Worm (Caenorhabditis elegans) whole organism, L3 larva: ENCODE data around the gene wdr-48.

Source experiments
- R02D3.7 ChIP-seq: fragments of 150-350 bp; optimal IDR thresholded peaks from 2 replicates; lab custom pipeline; 2014; ENCODE audit warnings: missing biosample characterization, missing genetic modification characterization
- ZK546.5 ChIP-seq: sonication (generic microtip); optimal IDR thresholded peaks from 2 replicates; lab custom pipeline; 2017; ENCODE audit warnings: missing biosample characterization, missing genetic modification characterization
- aly-2 ChIP-seq: fragments of 150-350 bp; optimal IDR thresholded peaks from 2 replicates; lab custom pipeline; 2014; ENCODE audit warnings: missing biosample characterization, missing genetic modification characterization
- ama-1 ChIP-seq: fragments of 150-350 bp; optimal IDR thresholded peaks from 2 replicates; lab custom pipeline; 2018
- ceh-16 ChIP-seq: sonication (generic microtip); optimal IDR thresholded peaks from 2 replicates; lab custom pipeline; 2017; ENCODE audit warnings: missing biosample characterization, missing genetic modification characterization
- ceh-28 ChIP-seq: fragments of 150-350 bp; optimal IDR thresholded peaks from 2 replicates; lab custom pipeline; 2014; ENCODE audit warnings: missing biosample characterization, missing genetic modification reagents, missing genetic modification characterization
- ceh-82 ChIP-seq: fragments of 150-350 bp; optimal IDR thresholded peaks from 2 replicates; lab custom pipeline; 2014; ENCODE audit warnings: missing biosample characterization, missing genetic modification characterization
- ceh-9 ChIP-seq: sonication (generic microtip); optimal IDR thresholded peaks from 2 replicates; lab custom pipeline; 2018; ENCODE audit warnings: missing biosample characterization, missing genetic modification characterization
- daf-12 ChIP-seq: fragments of 150-350 bp; optimal IDR thresholded peaks from 2 replicates; lab custom pipeline; 2014; ENCODE audit warnings: missing biosample characterization, missing genetic modification reagents, missing genetic modification characterization
- egl-27 ChIP-seq: sonication (generic microtip); optimal IDR thresholded peaks from 4 replicates; lab custom pipeline; 2017; ENCODE audit warnings: missing biosample characterization, missing genetic modification reagents, missing genetic modification characterization
- egl-5 ChIP-seq: fragments of 150-350 bp; optimal IDR thresholded peaks from 2 replicates; lab custom pipeline; 2017; ENCODE audit warnings: missing biosample characterization, missing genetic modification reagents, missing genetic modification characterization, inconsistent platforms
- elt-2 ChIP-seq: sonication (generic microtip); optimal IDR thresholded peaks from 2 replicates; lab custom pipeline; 2016; ENCODE audit warnings: missing genetic modification reagents, mild to moderate bottlenecking, missing genetic modification characterization, missing compliant biosample characterization
- elt-3 ChIP-seq, 3 experiments: fragments of 150-350 bp in 1 of 3; sonication (generic microtip) in 2 of 3; optimal IDR thresholded peaks; 2 replicates in 2 of 3; 4 replicates in 1 of 3; lab custom pipeline; 2014 to 2017; ENCODE audit warnings: missing biosample characterization in 3 of 3, missing genetic modification characterization in 3 of 3
- eor-1 ChIP-seq, 2 experiments: fragments of 150-350 bp; optimal IDR thresholded peaks; 2 replicates each; lab custom pipeline; 2014 to 2018; ENCODE audit warnings: missing biosample characterization in 2 of 2, missing genetic modification characterization in 2 of 2
- fkh-10 ChIP-seq: sonication (generic microtip); optimal IDR thresholded peaks from 2 replicates; lab custom pipeline; 2017; ENCODE audit warnings: missing biosample characterization, missing genetic modification reagents, missing genetic modification characterization
- fkh-2 ChIP-seq: fragments of 150-350 bp; optimal IDR thresholded peaks from 2 replicates; lab custom pipeline; 2014; ENCODE audit warnings: missing biosample characterization, missing genetic modification reagents, missing genetic modification characterization
- fos-1 ChIP-seq: fragments of 150-350 bp; optimal IDR thresholded peaks from 2 replicates; lab custom pipeline; 2014; ENCODE audit warnings: missing biosample characterization, missing genetic modification characterization
- jun-1 ChIP-seq: fragments of 150-350 bp; optimal IDR thresholded peaks from 2 replicates; lab custom pipeline; 2014; ENCODE audit warnings: missing biosample characterization, missing genetic modification reagents, missing genetic modification characterization
- lin-15B ChIP-seq: fragments of 150-350 bp; optimal IDR thresholded peaks from 2 replicates; lab custom pipeline; 2014; ENCODE audit warnings: missing biosample characterization, missing genetic modification characterization
- lin-39 ChIP-seq: fragments of 150-350 bp; optimal IDR thresholded peaks from 2 replicates; lab custom pipeline; 2018; ENCODE audit warnings: missing biosample characterization, missing genetic modification reagents, missing genetic modification characterization
- lsy-12 ChIP-seq: sonication (generic microtip); optimal IDR thresholded peaks from 2 replicates; lab custom pipeline; 2016; ENCODE audit warnings: mild to moderate bottlenecking, missing genetic modification characterization, missing compliant biosample characterization
- mdl-1 ChIP-seq: fragments of 150-350 bp; optimal IDR thresholded peaks from 2 replicates; lab custom pipeline; 2014; ENCODE audit warnings: missing biosample characterization, missing genetic modification characterization
- mml-1 ChIP-seq: fragments of 150-350 bp; sonication (generic microtip); optimal IDR thresholded peaks from 3 replicates; lab custom pipeline; 2014; ENCODE audit warnings: missing biosample characterization, missing genetic modification characterization
- nhr-11 ChIP-seq: fragments of 150-350 bp; optimal IDR thresholded peaks from 2 replicates; lab custom pipeline; 2014; ENCODE audit warnings: missing biosample characterization, missing genetic modification characterization
- nhr-12 ChIP-seq: fragments of 150-350 bp; optimal IDR thresholded peaks from 2 replicates; lab custom pipeline; 2014; ENCODE audit warnings: missing biosample characterization, missing genetic modification characterization
- nhr-23 ChIP-seq: fragments of 150-350 bp; optimal IDR thresholded peaks from 2 replicates; lab custom pipeline; 2014; ENCODE audit warnings: missing biosample characterization, missing genetic modification reagents, missing genetic modification characterization
- nhr-237 ChIP-seq: fragments of 150-350 bp; optimal IDR thresholded peaks from 2 replicates; lab custom pipeline; 2014; ENCODE audit warnings: missing biosample characterization, missing genetic modification characterization
- nhr-25 ChIP-seq: sonication (generic microtip); optimal IDR thresholded peaks from 2 replicates; lab custom pipeline; 2017; ENCODE audit warnings: missing biosample characterization, missing genetic modification characterization
- nhr-28 ChIP-seq: fragments of 150-350 bp; optimal IDR thresholded peaks from 2 replicates; lab custom pipeline; 2014; ENCODE audit warnings: missing biosample characterization, missing genetic modification characterization
- nhr-43 ChIP-seq: sonication (generic microtip); optimal IDR thresholded peaks from 2 replicates; lab custom pipeline; 2016; ENCODE audit warnings: mild to moderate bottlenecking, missing genetic modification characterization, missing compliant biosample characterization; ENCODE audit not compliant: poor library complexity, severe bottlenecking
- nhr-67 ChIP-seq: fragments of 150-350 bp; optimal IDR thresholded peaks from 2 replicates; lab custom pipeline; 2014; ENCODE audit warnings: missing biosample characterization, missing genetic modification characterization
- nhr-76 ChIP-seq: fragments of 150-350 bp; sonication (generic microtip); optimal IDR thresholded peaks from 5 replicates; lab custom pipeline; 2014; ENCODE audit warnings: missing biosample characterization, missing genetic modification characterization
- nhr-77 ChIP-seq: fragments of 150-350 bp; optimal IDR thresholded peaks from 2 replicates; lab custom pipeline; 2014; ENCODE audit warnings: missing biosample characterization, missing genetic modification characterization
- pha-4 ChIP-seq: fragments of 150-350 bp; optimal IDR thresholded peaks from 2 replicates; lab custom pipeline; 2014; ENCODE audit warnings: missing biosample characterization, missing genetic modification reagents, missing genetic modification characterization
- pqm-1 ChIP-seq: fragments of 150-350 bp; optimal IDR thresholded peaks from 2 replicates; lab custom pipeline; 2017; ENCODE audit warnings: missing biosample characterization, missing genetic modification characterization, inconsistent platforms
- sea-2 ChIP-seq: fragments of 150-350 bp; sonication (generic microtip); optimal IDR thresholded peaks from 4 replicates; lab custom pipeline; 2014; ENCODE audit warnings: missing biosample characterization, missing genetic modification reagents, missing genetic modification characterization
- skn-1 ChIP-seq: fragments of 150-350 bp; optimal IDR thresholded peaks from 2 replicates; lab custom pipeline; 2014; ENCODE audit warnings: missing biosample characterization, missing genetic modification characterization
- snpc-4 ChIP-seq: fragments of 150-350 bp; optimal IDR thresholded peaks from 2 replicates; lab custom pipeline; 2014; ENCODE audit warnings: missing biosample characterization, missing genetic modification characterization
- tbx-2 ChIP-seq: sonication (generic microtip); optimal IDR thresholded peaks from 2 replicates; lab custom pipeline; 2016; ENCODE audit warnings: mild to moderate bottlenecking, missing genetic modification characterization, missing compliant biosample characterization
- unc-39 ChIP-seq: sonication (generic microtip); optimal IDR thresholded peaks from 4 replicates; lab custom pipeline; 2017; ENCODE audit warnings: missing biosample characterization, missing genetic modification characterization
- unc-62 ChIP-seq: fragments of 150-350 bp; sonication (generic microtip); optimal IDR thresholded peaks from 4 replicates; lab custom pipeline; 2014; ENCODE audit warnings: missing biosample characterization, missing genetic modification reagents, missing genetic modification characterization
- zag-1 ChIP-seq: fragments of 150-350 bp; optimal IDR thresholded peaks from 2 replicates; lab custom pipeline; 2014; ENCODE audit warnings: missing biosample characterization, missing genetic modification characterization
- ztf-11 ChIP-seq: fragments of 150-350 bp; optimal IDR thresholded peaks from 2 replicates; lab custom pipeline; 2014; ENCODE audit warnings: missing biosample characterization, missing genetic modification characterization
- ztf-4 ChIP-seq: fragments of 150-350 bp; optimal IDR thresholded peaks from 2 replicates; lab custom pipeline; 2014; ENCODE audit warnings: missing biosample characterization, missing genetic modification characterization

Gene wdr-48

ce11 chrIII:4560393-4560890 is 18.2 kb upstream of the wdr-48 start (continued):
- TF ChIP-seq unc-39 (tag; lab: Kevin White, UChicago) = no peak
- TF ChIP-seq nhr-28 (tag; lab: Kevin White, UChicago) = no peak
- TF ChIP-seq egl-27 = no peak
- peak; percentile 56 for TF ChIP-seq ztf-4 (tag; lab: Kevin White, UChicago)
- TF ChIP-seq lin-39 (tag; lab: Kevin White, UChicago) = peak; percentile 72
- peak; percentile 83 for TF ChIP-seq ceh-28 (tag; lab: Kevin White, UChicago)

ce11 chrIII:4561286-4561685 is 17.4 kb upstream of the wdr-48 start:
- TF ChIP-seq ceh-28 (tag; lab: Kevin White, UChicago) (no peak), snpc-4 (no peak), ztf-4 (tag; lab: Kevin White, UChicago) (no peak), unc-39 (tag; lab: Kevin White, UChicago) (no peak), fkh-2 (tag; lab: Kevin White, UChicago) (no peak), nhr-76 (tag; lab: Kevin White, UChicago) (no peak), nhr-237 (tag; lab: Kevin White, UChicago) (no peak), zag-1 (tag; lab: Kevin White, UChicago) (no peak), elt-2 (tag; lab: Kevin White, UChicago) (peak; percentile 26), ceh-82 (no peak), pqm-1 (peak; percentile 14), lin-39 (tag; lab: Kevin White, UChicago) (no peak), lsy-12 (tag; lab: Kevin White, UChicago) (no peak), jun-1 (tag; lab: Kevin White, UChicago) (no peak), ceh-16 (tag; lab: Kevin White, UChicago) (no peak), elt-3 (tag; optimal IDR thresholded peaks at IDR 0.05; lab: Kevin White, UChicago) (no peak), nhr-23 (tag; lab: Kevin White, UChicago) (no peak), daf-12 (no peak), pha-4 (peak; percentile 79)

DNA sequence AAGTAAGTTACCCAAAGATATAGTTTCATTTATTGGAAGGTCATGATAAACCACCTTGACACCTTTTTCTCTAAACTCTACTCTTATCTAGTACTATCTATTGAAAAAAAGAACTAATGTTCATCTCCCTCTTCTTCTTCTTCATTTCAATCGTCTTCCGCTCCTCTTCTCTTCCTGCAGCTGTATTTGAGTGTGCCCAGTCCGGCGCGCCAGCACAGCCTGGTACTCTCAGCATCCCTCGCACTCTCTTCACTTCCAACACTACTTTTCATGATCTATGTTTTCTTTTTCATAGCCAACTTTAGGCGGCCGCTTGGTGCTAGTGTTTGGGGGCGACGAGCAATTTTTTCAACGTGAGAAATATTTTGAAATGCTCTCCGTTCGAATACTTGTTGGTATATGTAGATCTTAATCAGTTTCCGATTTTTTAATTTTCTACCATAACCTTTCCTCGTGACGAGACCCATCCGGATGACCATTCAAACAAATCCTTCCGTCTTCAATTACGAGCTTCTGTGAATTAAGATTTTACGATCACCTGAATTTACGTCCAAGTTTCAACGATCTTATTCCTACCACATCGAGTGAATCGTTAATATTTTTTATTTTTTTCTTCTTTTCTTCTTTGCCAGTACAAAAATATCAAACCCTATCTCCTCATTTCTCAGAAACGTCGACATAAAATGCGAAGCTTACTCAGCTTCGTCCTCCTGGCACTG is 16.4 kb upstream of the wdr-48 start, which contains the start of gene pan-1:
Gene pan-1, plus strand, starts transcription at position 669 of the 719 bp plus-strand sequence.
- TF ChIP-seq ztf-11 (tag; lab: Kevin White, UChicago) (no peak), lin-39 (tag; lab: Kevin White, UChicago) (peak; percentile 76), unc-62 (GFP tag; lab: Kevin White, UChicago) (peak; percentile 9), nhr-43 (no peak), nhr-67 (tag; lab: Kevin White, UChicago) (no peak), nhr-23 (tag; lab: Kevin White, UChicago) (peak; percentile 72), eor-1 (tag; optimal IDR thresholded peaks at IDR 0.05; lab: Kevin White, UChicago) (no peak), nhr-77 (no peak), lsy-12 (tag; lab: Kevin White, UChicago) (peak; percentile 49), elt-2 (tag; lab: Kevin White, UChicago) (peak; percentile 24), egl-5 (tag; lab: Kevin White, UChicago) (peak; percentile 46), nhr-11 (tag; lab: Kevin White, UChicago) (no peak), nhr-28 (tag; lab: Kevin White, UChicago) (no peak), nhr-237 (tag; lab: Kevin White, UChicago) (no peak), ztf-4 (tag; lab: Kevin White, UChicago) (no peak), ceh-82 (peak; percentile 25), ama-1 (lab: Kevin White, UChicago) (peak; percentile 80), snpc-4 (peak; percentile 53), elt-3 (tag; optimal IDR thresholded peaks at IDR 0.05; lab: Kevin White, UChicago) (no peak), ceh-28 (tag; lab: Kevin White, UChicago) (peak; percentile 9), daf-12 (no peak), ZK546.5 (tag; lab: Kevin White, UChicago) (no peak), fkh-10 (GFP tag; lab: Kevin White, UChicago) (no peak), pqm-1 (no peak), ceh-9 (tag; lab: Kevin White, UChicago) (no peak), zag-1 (tag; lab: Kevin White, UChicago) (no peak), egl-27 (no peak), pha-4 (peak; percentile 66), lin-15B (tag; lab: Kevin White, UChicago) (no peak), R02D3.7 (tag; lab: Kevin White, UChicago) (no peak), jun-1 (tag; lab: Kevin White, UChicago) (no peak), mdl-1 (tag; lab: Kevin White, UChicago) (no peak), unc-39 (tag; lab: Kevin White, UChicago) (no peak), aly-2 (tag; lab: Kevin White, UChicago) (no peak), nhr-25 (peak; percentile 51), fkh-2 (tag; lab: Kevin White, UChicago) (no peak), nhr-12 (no peak), sea-2 (no peak), fos-1 (tag; lab: Kevin White, UChicago) (no peak), skn-1 (tag; lab: Kevin White, UChicago) (no peak), nhr-76 (tag; lab: Kevin White, UChicago) (no peak), mml-1 (tag; lab: Kevin White, UChicago) (no peak), tbx-2 (tag; lab: Kevin White, UChicago) (no peak), ceh-16 (tag; lab: Kevin White, UChicago) (no peak)
